Fruit fly (Drosophila melanogaster) whole organism, wandering third instar larva: ENCODE data around the gene tll.

Source experiments
- Abd-B ChIP-seq: fragments of >200 bp; optimal IDR thresholded peaks from 2 replicates; lab custom pipeline; 2017; ENCODE audit warnings: missing biosample characterization, missing genetic modification characterization
- CG32264 ChIP-seq: fragments of 200-800 bp; sonication (Bioruptor generic); optimal IDR thresholded peaks from 2 replicates; lab custom pipeline; 2016; ENCODE audit warnings: missing biosample characterization, missing genetic modification characterization
- Hr78 ChIP-seq: fragments of >200 bp; optimal IDR thresholded peaks from 2 replicates; lab custom pipeline; 2017; ENCODE audit warnings: missing biosample characterization, missing genetic modification characterization
- Mio ChIP-seq: sonication (Bioruptor generic); optimal IDR thresholded peaks from 2 replicates; lab custom pipeline; 2016; ENCODE audit warnings: missing biosample characterization, missing genetic modification characterization
- N ChIP-seq: fragments of >200 bp; optimal IDR thresholded peaks from 2 replicates; lab custom pipeline; 2018; ENCODE audit warnings: missing biosample characterization, missing external identifiers, missing genetic modification characterization
- OdsH ChIP-seq: fragments of 200-800 bp; sonication (Bioruptor generic); optimal IDR thresholded peaks from 2 replicates; lab custom pipeline; 2016; ENCODE audit warnings: missing biosample characterization, mild to moderate bottlenecking, missing genetic modification characterization
- Sp1 ChIP-seq: fragments of 200-800 bp; sonication (Bioruptor generic); optimal IDR thresholded peaks from 3 replicates; lab custom pipeline; 2019; ENCODE audit warnings: missing biosample characterization, mild to moderate bottlenecking, missing genetic modification characterization, moderate library complexity
- Vsx2 ChIP-seq: fragments of 200-300, 225-300 bp; sonication (Bioruptor generic); optimal IDR thresholded peaks from 2 replicates; lab custom pipeline; 2018; ENCODE audit warnings: missing biosample characterization, missing genetic modification characterization; ENCODE audit not compliant: partially characterized antibody
- br ChIP-seq: fragments of 200-800 bp; sonication (Bioruptor generic); optimal IDR thresholded peaks from 2 replicates; lab custom pipeline; 2016; ENCODE audit warnings: missing biosample characterization, missing genetic modification characterization
- fru ChIP-seq: fragments of 200-800 bp; sonication (Bioruptor generic); optimal IDR thresholded peaks from 3 replicates; lab custom pipeline; 2016; ENCODE audit warnings: missing biosample characterization, mild to moderate bottlenecking, missing genetic modification characterization
- h ChIP-seq: fragments of 200-800 bp; sonication (Bioruptor generic); optimal IDR thresholded peaks from 3 replicates; lab custom pipeline; 2016; ENCODE audit warnings: missing biosample characterization, mild to moderate bottlenecking, missing genetic modification characterization
- jim ChIP-seq: fragments of 175-275, 200-325 bp; sonication (Bioruptor generic); optimal IDR thresholded peaks from 2 replicates; lab custom pipeline; 2016; ENCODE audit warnings: missing biosample characterization, mild to moderate bottlenecking, missing genetic modification characterization
- pan ChIP-seq: fragments of >200 bp; optimal IDR thresholded peaks from 2 replicates; lab custom pipeline; 2017
- usp ChIP-seq: fragments of >200 bp; optimal IDR thresholded peaks from 2 replicates; lab custom pipeline; 2017; ENCODE audit warnings: missing biosample characterization, missing genetic modification characterization

- no peak for TF ChIP-seq jim (GFP tag; lab: Kevin White, UChicago)
- TF ChIP-seq br (GFP tag; lab: Kevin White, UChicago), result no peak
- no peak for TF ChIP-seq Abd-B
- no peak for TF ChIP-seq h
- no peak for TF ChIP-seq Sp1 (GFP tag; lab: Kevin White, UChicago)
- no peak for TF ChIP-seq CG32264
- TF ChIP-seq fru (GFP tag; lab: Kevin White, UChicago), result no peak
- TF ChIP-seq OdsH (GFP tag; lab: Kevin White, UChicago), result no peak
- no peak for TF ChIP-seq usp (GFP tag; lab: Kevin White, UChicago)
- no peak for TF ChIP-seq pan (lab: Kevin White, UChicago)
- no peak for TF ChIP-seq Mio (GFP tag; lab: Kevin White, UChicago)
- TF ChIP-seq Vsx2, result no peak
- TF ChIP-seq N (GFP tag; lab: Kevin White, UChicago), result no peak
- TF ChIP-seq Hr78, result no peak
Observed at dm6 chr3R:30802779-30803178, 49.3 kb upstream of the tll start.
